Worm (Caenorhabditis elegans) whole organism, L2 larva: Measurements from ENCODE around the gene F13A2.10.
A peak's percentile ranks its signal among the peaks of the same experiment; 100 is the strongest.

Experiments
- C34F6.9 ChIP-seq: fragments of 150-350 bp; optimal IDR thresholded peaks from 2 replicates; lab custom pipeline; 2014; ENCODE audit warnings: missing biosample characterization, missing genetic modification characterization
- F13H6.1 ChIP-seq: sonication (generic microtip); optimal IDR thresholded peaks from 2 replicates; lab custom pipeline; 2016; ENCODE audit warnings: missing genetic modification characterization, missing compliant biosample characterization
- ZK546.5 ChIP-seq: sonication (generic microtip); optimal IDR thresholded peaks from 2 replicates; lab custom pipeline; 2017; ENCODE audit warnings: missing biosample characterization, missing genetic modification characterization
- ama-1 ChIP-seq: fragments of 150-350 bp; optimal IDR thresholded peaks from 2 replicates; lab custom pipeline; 2018; ENCODE audit warnings: inconsistent platforms
- ceh-16 ChIP-seq: fragments of 150-350 bp; optimal IDR thresholded peaks from 2 replicates; lab custom pipeline; 2014; ENCODE audit warnings: missing biosample characterization, missing genetic modification characterization
- ceh-82 ChIP-seq: fragments of 150-350 bp; optimal IDR thresholded peaks from 2 replicates; lab custom pipeline; 2014; ENCODE audit warnings: missing biosample characterization, missing genetic modification characterization
- crh-2 ChIP-seq: sonication (generic microtip); optimal IDR thresholded peaks from 2 replicates; lab custom pipeline; 2017; ENCODE audit warnings: missing biosample characterization, missing genetic modification characterization
- dmd-4 ChIP-seq: sonication (generic microtip); optimal IDR thresholded peaks from 2 replicates; lab custom pipeline; 2017; ENCODE audit warnings: missing biosample characterization, missing genetic modification characterization
- elt-1 ChIP-seq: fragments of 150-350 bp; optimal IDR thresholded peaks from 2 replicates; lab custom pipeline; 2014; ENCODE audit warnings: missing biosample characterization, missing genetic modification characterization
- elt-3 ChIP-seq: sonication (generic microtip); optimal IDR thresholded peaks from 2 replicates; lab custom pipeline; 2017; ENCODE audit warnings: missing biosample characterization, missing genetic modification characterization
- gmeb-1 ChIP-seq: fragments of 150-350 bp; optimal IDR thresholded peaks from 2 replicates; lab custom pipeline; 2014; ENCODE audit warnings: missing biosample characterization, missing genetic modification characterization
- lin-11 ChIP-seq: fragments of 150-350 bp; sonication (generic microtip); optimal IDR thresholded peaks from 2 replicates; lab custom pipeline; 2014; ENCODE audit warnings: missing biosample characterization, missing genetic modification characterization, inconsistent platforms, mixed read lengths
- lin-13 ChIP-seq: fragments of 150-350 bp; optimal IDR thresholded peaks from 2 replicates; lab custom pipeline; 2014; ENCODE audit warnings: missing biosample characterization, missing genetic modification reagents, missing genetic modification characterization
- lin-39 ChIP-seq: fragments of 150-350 bp; optimal IDR thresholded peaks from 2 replicates; lab custom pipeline; 2014; ENCODE audit warnings: missing biosample characterization, missing genetic modification reagents, missing genetic modification characterization
- lsy-2 ChIP-seq, 2 experiments: fragments of 150-350 bp in 1 of 2; sonication (generic microtip) in 1 of 2; optimal IDR thresholded peaks; 2 replicates each; lab custom pipeline; 2014 to 2017; ENCODE audit warnings: missing biosample characterization in 2 of 2, missing genetic modification characterization in 2 of 2
- mab-5 ChIP-seq: fragments of 150-350 bp; optimal IDR thresholded peaks from 2 replicates; lab custom pipeline; 2014; ENCODE audit warnings: missing biosample characterization, missing genetic modification characterization
- mbf-1 ChIP-seq: sonication (generic microtip); optimal IDR thresholded peaks from 2 replicates; lab custom pipeline; 2017; ENCODE audit warnings: missing biosample characterization, missing genetic modification characterization
- mdl-1 ChIP-seq, 2 experiments: fragments of 150-350 bp in 1 of 2; sonication (generic microtip) in 1 of 2; optimal IDR thresholded peaks; 2 replicates each; lab custom pipeline; 2017; ENCODE audit warnings: missing biosample characterization in 2 of 2, missing genetic modification characterization in 2 of 2
- nhr-129 ChIP-seq: fragments of 150-350 bp; optimal IDR thresholded peaks from 2 replicates; lab custom pipeline; 2014; ENCODE audit warnings: missing biosample characterization, missing genetic modification characterization
- nhr-21 ChIP-seq: fragments of 150-350 bp; optimal IDR thresholded peaks from 2 replicates; lab custom pipeline; 2014; ENCODE audit warnings: missing biosample characterization, missing genetic modification characterization
- nhr-23 ChIP-seq: fragments of 150-350 bp; optimal IDR thresholded peaks from 2 replicates; lab custom pipeline; 2014; ENCODE audit warnings: missing biosample characterization, missing genetic modification reagents, missing genetic modification characterization
- nhr-25 ChIP-seq: fragments of 150-350 bp; sonication (generic microtip); optimal IDR thresholded peaks from 3 replicates; lab custom pipeline; 2014; ENCODE audit warnings: missing biosample characterization, missing genetic modification characterization
- nhr-6 ChIP-seq: fragments of 150-350 bp; optimal IDR thresholded peaks from 2 replicates; lab custom pipeline; 2014; ENCODE audit warnings: missing biosample characterization, missing genetic modification characterization
- nhr-77 ChIP-seq: fragments of 150-350 bp; optimal IDR thresholded peaks from 2 replicates; lab custom pipeline; 2014; ENCODE audit warnings: missing biosample characterization, missing genetic modification characterization
- peb-1 ChIP-seq: fragments of 150-350 bp; optimal IDR thresholded peaks from 2 replicates; lab custom pipeline; 2014; ENCODE audit warnings: missing biosample characterization, missing genetic modification characterization
- sma-3 ChIP-seq: sonication (generic microtip); optimal IDR thresholded peaks from 2 replicates; lab custom pipeline; 2016; ENCODE audit warnings: missing genetic modification reagents, missing genetic modification characterization, missing compliant biosample characterization
- sma-9 ChIP-seq, 2 experiments: fragments of 150-350 bp in 1 of 2; sonication (generic microtip) in 1 of 2; optimal IDR thresholded peaks; 2 replicates each; lab custom pipeline; 2014 to 2016; ENCODE audit warnings: missing genetic modification characterization in 2 of 2, mild to moderate bottlenecking in 1 of 2, missing biosample characterization in 1 of 2, missing compliant biosample characterization in 1 of 2, missing genetic modification reagents in 1 of 2, moderate library complexity in 1 of 2
- unc-39 ChIP-seq: fragments of 150-350 bp; optimal IDR thresholded peaks from 2 replicates; lab custom pipeline; 2014; ENCODE audit warnings: missing biosample characterization, missing genetic modification characterization
- unc-55 ChIP-seq: fragments of 150-350 bp; sonication (generic microtip); optimal IDR thresholded peaks from 3 replicates; lab custom pipeline; 2014; ENCODE audit warnings: missing biosample characterization, missing genetic modification reagents, missing genetic modification characterization
- zag-1 ChIP-seq: fragments of 150-350 bp; optimal IDR thresholded peaks from 2 replicates; lab custom pipeline; 2014; ENCODE audit warnings: missing biosample characterization, missing genetic modification characterization
- ztf-4 ChIP-seq: fragments of 150-350 bp; optimal IDR thresholded peaks from 2 replicates; lab custom pipeline; 2014; ENCODE audit warnings: missing biosample characterization, missing genetic modification characterization

The F13A2.10 gene

DNA sequence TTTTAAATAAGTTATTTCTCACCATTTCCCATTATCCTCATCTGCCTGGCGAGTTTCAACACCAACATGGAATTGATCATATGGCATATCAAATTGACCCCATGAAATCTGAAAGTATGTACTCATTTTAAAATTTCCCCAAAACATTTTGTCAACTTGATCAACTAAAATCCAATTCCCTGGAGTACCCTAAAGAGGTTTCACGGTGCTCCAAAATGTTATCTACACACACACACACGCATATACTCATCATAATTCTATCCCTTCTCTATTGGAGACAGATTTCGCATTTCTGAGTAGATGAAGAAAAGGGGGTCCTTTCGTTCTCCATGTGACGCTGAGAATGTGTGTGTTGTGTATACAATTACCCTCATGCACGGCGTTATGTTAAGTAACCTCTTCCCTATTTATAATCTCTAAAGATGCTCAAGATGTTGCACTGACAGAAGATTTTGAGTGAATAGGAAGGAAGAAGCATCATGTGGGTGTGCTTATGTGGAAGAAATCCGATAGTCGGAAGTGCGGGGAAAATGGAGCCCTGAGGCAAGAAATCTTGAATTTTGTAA, 29.9 kb downstream of the F13A2.10 start:
- no peak for TF ChIP-seq nhr-21 (tag; lab: Kevin White, UChicago)
- TF ChIP-seq nhr-23 (tag; lab: Kevin White, UChicago), result no peak
- TF ChIP-seq elt-1 (tag; lab: Kevin White, UChicago), result no peak
- TF ChIP-seq F13H6.1 (tag; lab: Kevin White, UChicago), result no peak
- TF ChIP-seq elt-3 (tag; lab: Kevin White, UChicago), result no peak
- no peak for TF ChIP-seq ceh-16

DNA sequence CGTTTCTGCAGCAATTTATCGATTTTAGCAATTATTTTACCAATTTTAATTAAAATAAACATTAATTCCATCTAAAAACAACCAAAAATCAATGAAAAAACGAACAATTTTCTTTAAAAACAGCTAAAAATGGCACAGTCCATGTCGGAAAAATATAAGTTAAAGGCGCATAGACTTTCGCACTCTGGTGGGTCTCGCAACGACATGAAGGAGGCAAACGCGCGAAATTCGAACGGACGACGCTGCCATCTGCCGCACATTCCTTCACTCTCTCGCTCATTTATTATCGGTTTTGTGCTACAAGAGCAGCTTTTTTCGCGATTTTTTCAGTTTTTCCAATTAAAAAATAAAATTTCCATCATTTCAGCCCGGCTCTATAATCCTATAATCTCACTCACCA, 39.3 kb downstream of the F13A2.10 start, which contains the start of gene mcm-7:
Gene mcm-7 (plus strand): TSS at position 368 of the 400 bp plus-strand sequence.
- TF ChIP-seq sma-3 (GFP tag; lab: Kevin White, UChicago) (peak; percentile 35), nhr-23 (tag; lab: Kevin White, UChicago) (no peak), lin-11 (tag; lab: Kevin White, UChicago) (peak; percentile 65), F13H6.1 (tag; lab: Kevin White, UChicago) (peak; percentile 9), sma-9 (GFP tag; optimal IDR thresholded peaks at IDR 0.05; lab: Kevin White, UChicago) (peak; percentile 21), sma-9 (tag; optimal IDR thresholded peaks at IDR 0.05; lab: Kevin White, UChicago) (no peak), nhr-129 (tag; lab: Kevin White, UChicago) (peak; percentile 72), lin-13 (peak; percentile 47), unc-55 (GFP tag; lab: Kevin White, UChicago) (peak; percentile 85), gmeb-1 (tag; lab: Kevin White, UChicago) (peak; percentile 91), lsy-2 (tag; optimal IDR thresholded peaks at IDR 0.05; lab: Kevin White, UChicago) (peak; percentile 24 to 79), ama-1 (peak; percentile 1), crh-2 (tag; lab: Kevin White, UChicago) (peak; percentile 73), peb-1 (tag; lab: Kevin White, UChicago) (no peak), nhr-77 (tag; lab: Kevin White, UChicago) (no peak), C34F6.9 (peak; percentile 64), nhr-25 (tag; lab: Kevin White, UChicago) (peak; percentile 40)

- TF ChIP-seq lin-39 (tag; lab: Kevin White, UChicago), result no peak
- no peak for TF ChIP-seq ama-1
- TF ChIP-seq dmd-4 (tag; lab: Kevin White, UChicago), result no peak
- no peak for TF ChIP-seq mbf-1 (tag; lab: Kevin White, UChicago)
- no peak for TF ChIP-seq mab-5 (tag; lab: Kevin White, UChicago)
- TF ChIP-seq nhr-25 (tag; lab: Kevin White, UChicago), result no peak
- no peak for TF ChIP-seq zag-1 (tag; lab: Kevin White, UChicago)
- no peak for TF ChIP-seq elt-3 (tag; lab: Kevin White, UChicago)
- TF ChIP-seq ceh-82, result no peak
- no peak for TF ChIP-seq nhr-6 (tag; lab: Kevin White, UChicago)
- no peak for TF ChIP-seq ZK546.5
- TF ChIP-seq ceh-16, result no peak
Measured at ce11 chrV:4346325-4346724, 39.7 kb downstream of the F13A2.10 start, which contains the start of gene hpo-18. TSS of gene hpo-18 (minus strand) at chrV:4346425.

DNA sequence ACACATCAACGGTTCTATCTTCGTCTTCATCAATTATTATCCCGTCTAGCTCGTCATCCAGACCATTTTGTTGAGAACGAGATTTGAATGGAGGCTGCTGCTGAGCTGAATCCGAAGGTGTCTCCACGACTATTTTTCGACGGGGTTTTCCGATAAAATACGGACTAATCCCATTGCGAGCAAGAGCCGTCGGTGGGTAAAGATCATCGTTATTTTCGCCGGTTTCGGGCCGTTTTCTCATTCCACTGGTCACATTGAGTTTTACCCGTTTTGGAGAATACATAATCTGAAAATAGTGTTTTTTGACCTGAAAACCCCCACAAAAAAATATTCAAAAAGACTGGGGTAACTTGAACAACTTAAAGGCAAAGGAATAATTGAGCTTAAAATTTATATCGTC, 40.4 kb downstream of the F13A2.10 start, which contains the start of gene figl-1:
Gene figl-1 (minus strand): TSS at position 286 of the 400 bp plus-strand sequence.
- TF ChIP-seq ztf-4 (tag; lab: Kevin White, UChicago) (no peak), unc-55 (GFP tag; lab: Kevin White, UChicago) (no peak), unc-39 (tag; lab: Kevin White, UChicago) (no peak), crh-2 (tag; lab: Kevin White, UChicago) (no peak), sma-3 (GFP tag; lab: Kevin White, UChicago) (peak; percentile 5)

- TF ChIP-seq sma-3 (GFP tag; lab: Kevin White, UChicago) (no peak), unc-39 (tag; lab: Kevin White, UChicago) (no peak), ceh-16 (no peak), mdl-1 (tag; optimal IDR thresholded peaks at IDR 0.05; lab: Kevin White, UChicago) (no peak), F13H6.1 (tag; lab: Kevin White, UChicago) (no peak), mbf-1 (tag; lab: Kevin White, UChicago) (no peak), lsy-2 (tag; optimal IDR thresholded peaks at IDR 0.05; lab: Kevin White, UChicago) (no peak), unc-55 (GFP tag; lab: Kevin White, UChicago) (no peak), ama-1 (no peak)
Measured at ce11 chrV:4341736-4342135, 44.3 kb downstream of the F13A2.10 start.
